Worm (Caenorhabditis elegans): ENCODE data around the gene pat-2.

- no peak for TF ChIP-seq ama-1 (optimal IDR thresholded peaks at IDR 0.05)
- TF ChIP-seq nhr-11 (tag; optimal IDR thresholded peaks at IDR 0.05): no peak
- no peak for TF ChIP-seq nhr-12 (tag; optimal IDR thresholded peaks at IDR 0.05)
- no peak for TF ChIP-seq egl-27 (tag; optimal IDR thresholded peaks at IDR 0.05)
- TF ChIP-seq crh-2 (tag; optimal IDR thresholded peaks at IDR 0.05): no peak
Observed at ce11 chrIII:8771162-8771561, 47.5 kb upstream of the pat-2 start, which contains the start of gene K02D10.2.
